Worm (Caenorhabditis elegans) whole organism, midembryonic: ENCODE measurements around the gene fbxb-106.

Experiments used
- med-1 ChIP-seq: sonication (generic microtip); optimal IDR thresholded peaks from 2 replicates; lab custom pipeline; 2017; ENCODE audit warnings: missing genetic modification characterization, mild to moderate bottlenecking, missing compliant biosample characterization, antibody characterized with exemption, missing genetic modification reagents; ENCODE audit not compliant: insufficient read depth
- ztf-23 ChIP-seq: fragments of 200-800 bp; sonication (Bioruptor generic); IDR thresholded peaks from 2 replicates; pipeline ENCODE4 v1.3.6; 2022; ENCODE audit warnings: missing genetic modification reagents, missing genetic modification characterization, missing compliant biosample characterization

ce11 chrII:2791693-2792092 lies 29.5 kb downstream of the fbxb-106 start:
- TF ChIP-seq ztf-23 (GFP tag; lab: Robert Waterston, UW) (no peak), med-1 (GFP tag; lab: Kevin White, UChicago) (no peak)
